Worm (Caenorhabditis elegans) whole organism, L2 larva: Measurements from ENCODE around the gene srxa-16.

ENCODE experiments used
- dmd-4 ChIP-seq: sonication (generic microtip); optimal IDR thresholded peaks from 2 replicates; lab custom pipeline; 2017; ENCODE audit warnings: missing biosample characterization, missing genetic modification characterization
- lin-11 ChIP-seq: fragments of 150-350 bp; sonication (generic microtip); optimal IDR thresholded peaks from 2 replicates; lab custom pipeline; 2014; ENCODE audit warnings: missing biosample characterization, missing genetic modification characterization, inconsistent platforms, mixed read lengths
- mab-5 ChIP-seq: fragments of 150-350 bp; optimal IDR thresholded peaks from 2 replicates; lab custom pipeline; 2014; ENCODE audit warnings: missing biosample characterization, missing genetic modification characterization
- skn-1 ChIP-seq: sonication (generic microtip); optimal IDR thresholded peaks from 2 replicates; lab custom pipeline; 2017; ENCODE audit warnings: missing biosample characterization, missing genetic modification characterization
- ztf-4 ChIP-seq: fragments of 150-350 bp; optimal IDR thresholded peaks from 2 replicates; lab custom pipeline; 2014; ENCODE audit warnings: missing biosample characterization, missing genetic modification characterization

- TF ChIP-seq ztf-4 (tag; lab: Kevin White, UChicago) (no peak), skn-1 (tag; lab: Kevin White, UChicago) (no peak), mab-5 (tag; lab: Kevin White, UChicago) (no peak), dmd-4 (tag; lab: Kevin White, UChicago) (no peak), lin-11 (tag; lab: Kevin White, UChicago) (no peak)
These were observed 41.0 kb upstream of the srxa-16 start, which contains the start of gene str-97 for ce11 chrV:16155111-16155510.
